Fruit fly (Drosophila melanogaster) whole organism, embryonic: Measurements from ENCODE around the gene CG32846.
A peak's percentile ranks its signal among the peaks of the same experiment; 100 is the strongest.

Experiments
- CG1024 ChIP-seq: fragments of 200-800 bp; sonication (Bioruptor generic); IDR thresholded peaks from 2 replicates; pipeline ENCODE4 v1.3.6; 2022; ENCODE audit warnings: missing biosample characterization, missing genetic modification characterization
- CG10431 ChIP-seq: fragments of 200-800 bp; sonication (Bioruptor generic); optimal IDR thresholded peaks from 3 replicates; lab custom pipeline; 2018; ENCODE audit warnings: missing biosample characterization, mild to moderate bottlenecking, missing genetic modification characterization
- CG10462 ChIP-seq: fragments of 200-800 bp; sonication (Bioruptor generic); optimal IDR thresholded peaks from 2 replicates; lab custom pipeline; 2016; ENCODE audit warnings: missing biosample characterization, missing genetic modification characterization
- CG11504 ChIP-seq: fragments of 200-800 bp; sonication (Bioruptor generic); optimal IDR thresholded peaks from 3 replicates; lab custom pipeline; 2019; ENCODE audit warnings: missing biosample characterization, mild to moderate bottlenecking, missing genetic modification characterization, moderate library complexity
- CG12659 ChIP-seq: fragments of 200-800 bp; sonication (Bioruptor generic); optimal IDR thresholded peaks from 3 replicates; lab custom pipeline; 2017; ENCODE audit warnings: mild to moderate bottlenecking, missing biosample characterization, missing genetic modification reagents, missing genetic modification characterization
- CG14441 ChIP-seq: fragments of 200-800 bp; sonication (Bioruptor generic); IDR thresholded peaks from 2 replicates; pipeline ENCODE4 v1.3.6; 2022; ENCODE audit warnings: missing biosample characterization, missing genetic modification characterization
- CG18599 ChIP-seq: fragments of 200-800 bp; sonication (Bioruptor generic); optimal IDR thresholded peaks from 3 replicates; lab custom pipeline; 2017; ENCODE audit warnings: missing biosample characterization, missing genetic modification characterization, mild to moderate bottlenecking, moderate library complexity, missing genetic modification reagents
- CG2116 ChIP-seq: fragments of 200-800 bp; sonication (Bioruptor generic); optimal IDR thresholded peaks from 3 replicates; lab custom pipeline; 2018; ENCODE audit warnings: missing biosample characterization, mild to moderate bottlenecking, missing genetic modification characterization
- CG2678 ChIP-seq: fragments of 200-800 bp; sonication (Bioruptor generic); optimal IDR thresholded peaks from 3 replicates; lab custom pipeline; 2019; ENCODE audit warnings: missing biosample characterization, mild to moderate bottlenecking, missing genetic modification characterization, moderate library complexity
- CG30020 ChIP-seq: fragments of 200-800 bp; optimal IDR thresholded peaks from 2 replicates; lab custom pipeline; 2019; ENCODE audit warnings: missing biosample characterization, mild to moderate bottlenecking, missing genetic modification characterization, moderate library complexity
- CG3065 ChIP-seq: fragments of 200-800 bp; sonication (Bioruptor generic); optimal IDR thresholded peaks from 2 replicates; lab custom pipeline; 2016; ENCODE audit warnings: missing biosample characterization, missing genetic modification characterization
- CG31388 ChIP-seq: fragments of 200-800 bp; sonication (Bioruptor generic); optimal IDR thresholded peaks from 2 replicates; lab custom pipeline; 2016; ENCODE audit warnings: missing biosample characterization, missing genetic modification characterization
- CG3726 ChIP-seq: fragments of 200-800 bp; sonication (Bioruptor generic); IDR thresholded peaks from 3 replicates; pipeline ENCODE4, ENCODE4 v1.3.6; 2022; ENCODE audit warnings: missing biosample characterization, missing genetic modification characterization
- CG6689 ChIP-seq: fragments of 200-800 bp; sonication (Bioruptor generic); IDR thresholded peaks from 2 replicates; pipeline ENCODE4 v1.3.6; 2022; ENCODE audit warnings: missing biosample characterization, missing genetic modification characterization
- CG6813 ChIP-seq: fragments of 200-800 bp; sonication (Bioruptor generic); optimal IDR thresholded peaks from 2 replicates; lab custom pipeline; 2017; ENCODE audit warnings: missing biosample characterization, missing genetic modification characterization, mild to moderate bottlenecking, moderate library complexity, missing genetic modification reagents
- Dbx ChIP-seq: fragments of 200-800 bp; sonication (Bioruptor generic); IDR thresholded peaks from 3 replicates; pipeline ENCODE4 v1.3.6; 2022; ENCODE audit warnings: missing biosample characterization, missing genetic modification characterization
- Dll ChIP-seq: fragments of 200-800 bp; sonication (Bioruptor generic); IDR thresholded peaks from 4 replicates; pipeline ENCODE4 v1.3.6; 2022; ENCODE audit warnings: missing biosample characterization, missing genetic modification characterization; ENCODE audit not compliant: partially characterized antibody
- E2f2 ChIP-seq: fragments of 200-800 bp; sonication (Bioruptor generic); IDR thresholded peaks from 2 replicates; pipeline ENCODE4 v1.3.6; 2022; ENCODE audit warnings: missing biosample characterization, missing genetic modification characterization
- HLH3B ChIP-seq: fragments of 200-800 bp; sonication (Bioruptor generic); IDR thresholded peaks from 2 replicates; pipeline ENCODE4 v1.3.6; 2022; ENCODE audit warnings: missing biosample characterization, missing genetic modification characterization
- Hsf ChIP-seq: fragments of 200-800 bp; sonication (Bioruptor generic); optimal IDR thresholded peaks from 3 replicates; lab custom pipeline; 2016; ENCODE audit warnings: missing biosample characterization, missing genetic modification characterization
- MESR4 ChIP-seq: fragments of 200-800 bp; sonication (Bioruptor generic); optimal IDR thresholded peaks from 2 replicates; lab custom pipeline; 2018; ENCODE audit warnings: missing biosample characterization, mild to moderate bottlenecking, missing genetic modification characterization, moderate library complexity
- NC2β ChIP-seq: fragments of 200-800 bp; sonication (Bioruptor generic); optimal IDR thresholded peaks from 2 replicates; lab custom pipeline; 2016; ENCODE audit warnings: missing biosample characterization, missing genetic modification characterization
- Ptx1 ChIP-seq: fragments of 200-800 bp; sonication (Bioruptor generic); IDR thresholded peaks from 2 replicates; pipeline ENCODE4 v1.3.6; 2022; ENCODE audit warnings: missing biosample characterization, missing genetic modification characterization
- Rfx ChIP-seq: fragments of 200-800 bp; sonication (Bioruptor generic); IDR thresholded peaks from 2 replicates; pipeline ENCODE4 v1.3.6; 2022; ENCODE audit warnings: missing biosample characterization, missing genetic modification characterization
- Sox100B ChIP-seq: fragments of 200-800 bp; sonication (Bioruptor generic); optimal IDR thresholded peaks from 3 replicates; lab custom pipeline; 2018; ENCODE audit warnings: missing biosample characterization, mild to moderate bottlenecking, missing genetic modification characterization
- Sox102F ChIP-seq: fragments of 200-800 bp; sonication (Bioruptor generic); optimal IDR thresholded peaks from 2 replicates; lab custom pipeline; 2018; ENCODE audit warnings: missing biosample characterization, mild to moderate bottlenecking, missing genetic modification characterization, moderate library complexity
- Stat92E ChIP-seq, 3 experiments: fragments of >200 bp in 2 of 3; fragments of 200-800 bp in 1 of 3; sonication (Bioruptor generic) in 1 of 3; optimal IDR thresholded peaks; 2 replicates each; lab custom pipeline; 2017 to 2019; ENCODE audit warnings: missing biosample characterization in 3 of 3, missing genetic modification characterization in 3 of 3, mild to moderate bottlenecking in 1 of 3, moderate library complexity in 1 of 3
- ac ChIP-seq: fragments of 200-800 bp; sonication (Bioruptor generic); optimal IDR thresholded peaks from 3 replicates; lab custom pipeline; 2017; ENCODE audit warnings: missing biosample characterization, mild to moderate bottlenecking, missing genetic modification characterization
- aop ChIP-seq: fragments of 200-800 bp; sonication (Bioruptor generic); IDR thresholded peaks from 2 replicates; pipeline ENCODE4 v1.3.6; 2022; ENCODE audit warnings: missing biosample characterization, missing genetic modification characterization
- ash1 ChIP-seq: fragments of 200-800 bp; sonication (Bioruptor generic); optimal IDR thresholded peaks from 2 replicates; lab custom pipeline; 2018; ENCODE audit warnings: missing biosample characterization, mild to moderate bottlenecking, missing genetic modification characterization
- caup ChIP-seq: fragments of 200-800 bp; sonication (Bioruptor generic); optimal IDR thresholded peaks from 3 replicates; lab custom pipeline; 2017; ENCODE audit warnings: missing biosample characterization, mild to moderate bottlenecking, missing genetic modification characterization, moderate library complexity; ENCODE audit not compliant: severe bottlenecking
- corto ChIP-seq: fragments of 200-800 bp; sonication (Bioruptor generic); optimal IDR thresholded peaks from 2 replicates; lab custom pipeline; 2016; ENCODE audit warnings: missing biosample characterization, mild to moderate bottlenecking, missing genetic modification characterization, moderate library complexity
- gce ChIP-seq: fragments of 200-800 bp; sonication (Bioruptor generic); IDR thresholded peaks from 3 replicates; pipeline ENCODE4 v1.3.6; 2022; ENCODE audit warnings: missing biosample characterization, missing genetic modification characterization
- gsb-n ChIP-seq: fragments of 200-800 bp; sonication (Bioruptor generic); optimal IDR thresholded peaks from 3 replicates; lab custom pipeline; 2018; ENCODE audit warnings: missing biosample characterization, mild to moderate bottlenecking, missing genetic modification characterization
- hbn ChIP-seq: fragments of 200-800 bp; sonication (Bioruptor generic); IDR thresholded peaks from 2 replicates; pipeline ENCODE4 v1.3.6; 2022; ENCODE audit warnings: missing biosample characterization, missing genetic modification characterization; ENCODE audit not compliant: partially characterized antibody
- jumu ChIP-seq: fragments of 200-800 bp; sonication (Bioruptor generic); optimal IDR thresholded peaks from 3 replicates; lab custom pipeline; 2016; ENCODE audit warnings: missing biosample characterization, missing genetic modification characterization
- lab ChIP-seq: fragments of 200-800 bp; sonication (Bioruptor generic); optimal IDR thresholded peaks from 3 replicates; lab custom pipeline; 2017; ENCODE audit warnings: missing biosample characterization, missing genetic modification characterization, mild to moderate bottlenecking, moderate library complexity, missing genetic modification reagents
- lbe ChIP-seq: fragments of 200-800 bp; sonication (Bioruptor generic); optimal IDR thresholded peaks from 2 replicates; lab custom pipeline; 2016; ENCODE audit warnings: missing biosample characterization, mild to moderate bottlenecking, missing genetic modification characterization
- lilli ChIP-seq: fragments of 200-800 bp; sonication (Bioruptor generic); optimal IDR thresholded peaks from 3 replicates; lab custom pipeline; 2016; ENCODE audit warnings: missing biosample characterization, missing genetic modification characterization
- maf-S ChIP-seq: fragments of 200-800 bp; sonication (Bioruptor generic); optimal IDR thresholded peaks from 2 replicates; lab custom pipeline; 2016; ENCODE audit warnings: missing biosample characterization, missing genetic modification characterization
- mld ChIP-seq: fragments of 200-800 bp; sonication (Bioruptor generic); IDR thresholded peaks from 3 replicates; pipeline ENCODE4 v1.3.6; 2022; ENCODE audit warnings: missing biosample characterization, missing genetic modification characterization; ENCODE audit not compliant: partially characterized antibody
- otp ChIP-seq: fragments of 200-800 bp; sonication (Bioruptor generic); IDR thresholded peaks from 3 replicates; pipeline ENCODE4, ENCODE4 v1.3.6; 2022; ENCODE audit warnings: missing biosample characterization, missing genetic modification characterization
- pan ChIP-seq, 4 experiments: fragments of >200 bp in 3 of 4; fragments of 200-800 bp in 1 of 4; sonication (Bioruptor generic) in 1 of 4; optimal IDR thresholded peaks in 3 of 4; IDR thresholded peaks in 1 of 4; 2 replicates each; pipeline versions ENCODE4 v1.3.6 to Lab custom; 2017 to 2022; ENCODE audit warnings: missing biosample characterization in 2 of 4, missing genetic modification characterization in 2 of 4, mixed read lengths in 1 of 4
- peb ChIP-seq: fragments of 200-800 bp; sonication (Bioruptor generic); IDR thresholded peaks from 2 replicates; pipeline ENCODE4 v1.3.6; 2022; ENCODE audit warnings: missing biosample characterization, missing genetic modification characterization
- phol ChIP-seq: fragments of 200-800 bp; sonication (Bioruptor generic); optimal IDR thresholded peaks from 3 replicates; lab custom pipeline; 2018; ENCODE audit warnings: missing biosample characterization, mild to moderate bottlenecking, missing genetic modification characterization, moderate library complexity
- sim ChIP-seq: fragments of 200-800 bp; sonication (Bioruptor generic); IDR thresholded peaks from 2 replicates; pipeline ENCODE4 v1.3.6; 2022; ENCODE audit warnings: missing biosample characterization, missing genetic modification characterization
- stwl ChIP-seq: fragments of 200-800 bp; sonication (Bioruptor generic); optimal IDR thresholded peaks from 3 replicates; lab custom pipeline; 2018; ENCODE audit warnings: missing biosample characterization, mild to moderate bottlenecking, missing genetic modification characterization, moderate library complexity

CG32846 gene

DNA sequence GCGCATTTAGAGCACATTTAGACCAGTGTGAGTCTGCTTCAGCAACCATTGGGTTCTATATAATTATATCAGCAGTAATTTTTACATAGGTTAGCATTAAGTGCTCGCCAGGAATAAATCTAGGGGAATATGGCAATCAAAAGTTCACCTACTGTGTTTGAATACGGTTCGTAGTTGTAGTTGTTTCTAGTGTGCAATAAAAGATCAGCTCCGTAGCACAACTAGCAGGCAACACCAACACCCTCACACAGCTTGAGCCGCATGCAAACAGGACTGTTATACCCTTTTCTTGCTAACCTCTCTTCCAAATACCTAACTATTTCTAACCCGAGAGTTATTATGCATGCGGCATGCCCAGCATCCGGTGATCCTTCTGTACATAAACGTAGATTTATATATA, at the start of gene CG32846:
TSS of gene CG32846 (minus strand) at position 101 of the 400 bp plus-strand sequence.
- no peak for TF ChIP-seq Hsf (GFP tag; lab: Kevin White, UChicago)
- TF ChIP-seq CG31388 = no peak
- TF ChIP-seq aop (GFP tag; lab: Robert Waterston, UW) = no peak
- TF ChIP-seq corto (GFP tag; lab: Kevin White, UChicago) = no peak
- TF ChIP-seq lbe (GFP tag; lab: Kevin White, UChicago) = no peak
- TF ChIP-seq Sox100B (GFP tag; lab: Kevin White, UChicago) = no peak
- TF ChIP-seq lilli (GFP tag; lab: Kevin White, UChicago) = no peak
- TF ChIP-seq ash1 = no peak
- no peak for TF ChIP-seq CG3065 (GFP tag; lab: Kevin White, UChicago)
- TF ChIP-seq gce (GFP tag; lab: Robert Waterston, UW) = no peak

DNA sequence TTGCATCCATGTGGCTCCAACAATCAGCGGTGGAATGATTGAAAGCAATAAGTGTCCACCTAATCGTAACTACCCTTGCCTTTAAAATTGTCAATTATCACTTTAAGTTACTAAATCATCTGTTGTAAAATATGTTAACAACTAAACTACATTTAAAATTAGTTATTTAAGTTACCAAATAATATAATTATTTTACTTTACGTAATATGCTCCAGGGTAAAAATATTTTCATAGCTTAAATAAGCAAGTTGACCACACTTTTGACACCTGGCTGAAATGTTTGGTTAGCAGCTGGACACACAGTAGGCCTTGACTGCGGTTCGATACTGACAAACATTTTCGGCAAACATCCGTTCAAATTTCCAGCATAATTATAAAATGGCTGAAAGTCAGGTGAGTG, 43.5 kb upstream of the CG32846 start, which contains the start of gene CG2113:
TSS of gene CG2113 (plus strand) at position 301 of the 400 bp plus-strand sequence.
- no peak for TF ChIP-seq Dll (GFP tag; lab: Robert Waterston, UW)
- no peak for TF ChIP-seq MESR4 (GFP tag; lab: Kevin White, UChicago)
- TF ChIP-seq phol (tag; lab: Kevin White, UChicago) = no peak
- no peak for TF ChIP-seq sim (GFP tag; lab: Robert Waterston, UW)
- TF ChIP-seq CG6813 = no peak
- TF ChIP-seq mld (GFP tag; lab: Robert Waterston, UW) = no peak
- no peak for TF ChIP-seq CG12659 (GFP tag; lab: Kevin White, UChicago)
- no peak for TF ChIP-seq CG2678 (tag; lab: Kevin White, UChicago)

DNA sequence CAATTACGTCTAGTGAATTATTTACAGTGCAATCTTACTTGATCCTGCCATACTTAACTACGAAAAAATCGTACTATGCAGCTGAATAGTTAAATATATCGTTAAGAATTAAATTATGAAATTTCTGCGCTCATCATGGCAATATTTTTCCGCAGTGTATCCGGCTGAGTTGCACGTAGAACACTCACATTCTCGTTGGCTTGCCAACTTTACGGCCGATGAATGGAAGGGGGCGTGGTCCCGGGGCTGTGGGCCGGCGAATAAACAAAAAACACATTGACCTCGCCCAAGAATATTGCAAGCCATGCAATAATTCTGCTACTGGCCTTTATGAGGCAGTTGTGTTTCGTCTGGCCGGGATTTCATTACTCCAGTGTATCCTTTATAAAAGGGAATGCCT, 36.3 kb upstream of the CG32846 start:
- TF ChIP-seq CG10462 (GFP tag; lab: Kevin White, UChicago) = no peak
- no peak for TF ChIP-seq NC2β
- TF ChIP-seq Ptx1 = 0 out of 2 replicates have a peak, but pooled peaks have one; percentile 26
- TF ChIP-seq CG11504 = peak; percentile 23
- no peak for TF ChIP-seq Sox102F
- no peak for TF ChIP-seq Stat92E (GFP tag; optimal IDR thresholded peaks at IDR 0.05; lab: Kevin White, UChicago)
- 0 out of 2 replicates have a peak, but pooled peaks have one; percentile 27 for TF ChIP-seq CG6689 (GFP tag; lab: Robert Waterston, UW)
- peak; percentile 54 for TF ChIP-seq lab (GFP tag; lab: Kevin White, UChicago)
- no peak for TF ChIP-seq peb (GFP tag; lab: Robert Waterston, UW)
- TF ChIP-seq stwl = no peak
- TF ChIP-seq jumu (GFP tag; lab: Kevin White, UChicago) = no peak
- no peak for TF ChIP-seq hbn (GFP tag; lab: Robert Waterston, UW)
- peak; percentile 25; the same call in 1 of the 3 replicates for TF ChIP-seq Dbx (GFP tag; lab: Robert Waterston, UW)
- TF ChIP-seq CG10431 (GFP tag; lab: Kevin White, UChicago) = no peak
- TF ChIP-seq E2f2 (GFP tag; lab: Robert Waterston, UW) = no peak
- no peak for TF ChIP-seq CG1024 (GFP tag; lab: Robert Waterston, UW)
- no peak for TF ChIP-seq gsb-n (tag; lab: Kevin White, UChicago)
- no peak for TF ChIP-seq pan (optimal IDR thresholded peaks at IDR 0.05; lab: Kevin White, UChicago)
- peak in 1 of 2 experiments; percentile 27 for TF ChIP-seq pan (GFP tag; optimal IDR thresholded peaks at IDR 0.05 in 1 of 2, IDR thresholded peaks at IDR 0.05 in 1 of 2)
- no peak for TF ChIP-seq CG3726 (GFP tag; lab: Robert Waterston, UW)
- TF ChIP-seq CG2116 (GFP tag; lab: Kevin White, UChicago) = no peak
- TF ChIP-seq Rfx (GFP tag; lab: Robert Waterston, UW) = 0 out of 2 replicates have a peak, but pooled peaks have one; percentile 19
- TF ChIP-seq CG18599 (GFP tag; lab: Kevin White, UChicago) = peak; percentile 45
- no peak for TF ChIP-seq otp (GFP tag; lab: Robert Waterston, UW)
- no peak for TF ChIP-seq caup
- no peak for TF ChIP-seq ac
- 0 out of 2 replicates have a peak, but pooled peaks have one; percentile 8 for TF ChIP-seq HLH3B (GFP tag; lab: Robert Waterston, UW)
- TF ChIP-seq CG30020 (tag; lab: Kevin White, UChicago) = no peak
- no peak for TF ChIP-seq maf-S (GFP tag; lab: Kevin White, UChicago)
- peak; percentile 29; the same call in 1 of the 2 replicates for TF ChIP-seq CG14441 (GFP tag; lab: Robert Waterston, UW)
